Fruit fly (Drosophila melanogaster): ENCODE measurements around the gene CG13901.

CG13901 gene

DNA sequence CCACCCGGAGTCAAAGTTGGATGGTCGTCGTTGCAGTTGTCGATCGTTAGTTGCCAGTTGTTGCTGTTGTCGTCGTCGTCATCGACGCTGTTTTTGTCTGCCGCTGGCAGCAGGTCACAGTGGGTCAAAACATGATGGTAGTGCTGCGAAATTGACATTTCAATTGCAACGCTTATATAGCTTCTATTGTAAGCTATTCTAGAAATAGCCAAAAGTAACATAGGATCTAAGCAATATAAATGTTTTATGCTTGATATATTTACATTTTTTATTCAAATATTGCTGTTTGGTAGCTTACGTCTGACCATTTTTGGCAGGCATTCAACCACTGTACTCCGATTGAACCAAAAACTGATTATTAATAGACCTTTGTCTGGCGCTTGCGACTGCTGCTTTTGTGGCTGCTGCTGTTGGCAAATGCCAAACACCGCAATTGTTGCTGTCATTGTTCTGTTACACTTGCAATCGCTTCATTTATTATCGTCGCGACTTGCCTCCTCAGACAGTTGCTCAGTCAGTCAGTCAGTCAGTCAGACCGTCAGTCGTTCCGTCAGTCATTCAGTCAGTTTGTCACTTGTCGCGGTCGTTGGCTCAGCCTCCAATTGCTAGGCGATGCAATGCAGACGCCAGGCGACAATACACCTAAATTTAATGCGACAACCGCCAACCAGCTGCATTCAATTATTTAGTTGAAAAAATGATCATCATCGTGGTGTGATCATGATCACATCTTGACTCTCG lies 46.2 kb downstream of the CG13901 start (continued):
- TF ChIP-seq CG16813 (GFP tag; IDR thresholded peaks at IDR 0.05; ENCODE audit: partially characterized antibody) (peak; percentile 53; the same call in 1 of the 3 replicates), Lim3 (GFP tag; IDR thresholded peaks at IDR 0.05) (no peak), otp (GFP tag; IDR thresholded peaks at IDR 0.05) (0 out of 3 replicates have a peak, but pooled peaks have one; percentile 23), sima (GFP tag; optimal IDR thresholded peaks at IDR 0.05) (no peak), CG30020 (tag; optimal IDR thresholded peaks at IDR 0.05) (no peak), CG5180 (GFP tag; optimal IDR thresholded peaks at IDR 0.05) (peak; percentile 38), CG6254 (GFP tag; optimal IDR thresholded peaks at IDR 0.05) (peak; percentile 52), Nf-YB (GFP tag; optimal IDR thresholded peaks at IDR 0.05) (peak; percentile 4), dm (GFP tag; optimal IDR thresholded peaks at IDR 0.05) (peak; percentile 7), pho (GFP tag; optimal IDR thresholded peaks at IDR 0.05) (no peak), CG4707 (GFP tag; optimal IDR thresholded peaks at IDR 0.05) (peak; percentile 54), CG7928 (GFP tag; optimal IDR thresholded peaks at IDR 0.05) (no peak), CG10274 (GFP tag; optimal IDR thresholded peaks at IDR 0.05) (no peak), CG11696 (GFP tag; IDR thresholded peaks at IDR 0.05) (no peak), MBD-R2 (GFP tag; IDR thresholded peaks at IDR 0.05) (peak; percentile 36), CG8281 (tag; optimal IDR thresholded peaks at IDR 0.05) (peak; percentile 95), ATbp (GFP tag; optimal IDR thresholded peaks at IDR 0.05) (peak; percentile 75), CG11456 (GFP tag; IDR thresholded peaks at IDR 0.05) (no peak), dan (GFP tag; IDR thresholded peaks at IDR 0.05) (no peak), chn (GFP tag; optimal IDR thresholded peaks at IDR 0.05) (peak; percentile 58), sr (GFP tag; IDR thresholded peaks at IDR 0.05) (no peak), h (optimal IDR thresholded peaks at IDR 0.05) (no peak), Spps (tag; optimal IDR thresholded peaks at IDR 0.05) (peak; percentile 35), CG8089 (GFP tag; optimal IDR thresholded peaks at IDR 0.05) (no peak), CG10147 (GFP tag; optimal IDR thresholded peaks at IDR 0.05) (no peak), CG8290 (GFP tag; optimal IDR thresholded peaks at IDR 0.05) (peak; percentile 25), CG8290 (tag; optimal IDR thresholded peaks at IDR 0.05) (no peak), Ada2b (GFP tag; IDR thresholded peaks at IDR 0.05) (peak; percentile 41), croc (GFP tag; conservative IDR thresholded peaks at IDR 0.05) (peak; percentile 57), hb (GFP tag; IDR thresholded peaks at IDR 0.05; ENCODE audit: partially characterized antibody) (peak; percentile 73; the same call in 2 of the 3 replicates), B-H1 (GFP tag; IDR thresholded peaks at IDR 0.05) (peak; percentile 31; the same call in 1 of the 3 replicates), CG6689 (GFP tag; IDR thresholded peaks at IDR 0.05) (peak; percentile 69), CG13424 (tag; optimal IDR thresholded peaks at IDR 0.05) (peak; percentile 67), gsb (GFP tag; IDR thresholded peaks at IDR 0.05) (no peak), CG10366 (GFP tag; IDR thresholded peaks at IDR 0.05) (peak; percentile 35), grn (GFP tag; optimal IDR thresholded peaks at IDR 0.05) (no peak), az2 (GFP tag; optimal IDR thresholded peaks at IDR 0.05) (peak; percentile 61), kni (GFP tag; optimal IDR thresholded peaks at IDR 0.05) (peak; percentile 17), nau (GFP tag; optimal IDR thresholded peaks at IDR 0.05) (peak; percentile 52), bsh (GFP tag; optimal IDR thresholded peaks at IDR 0.05) (peak; percentile 49 to 80), HLH54F (GFP tag; optimal IDR thresholded peaks at IDR 0.05) (no peak), MESR4 (GFP tag; optimal IDR thresholded peaks at IDR 0.05) (no peak), CG18764 (GFP tag; optimal IDR thresholded peaks at IDR 0.05) (no peak), Neu2 (GFP tag; optimal IDR thresholded peaks at IDR 0.05; ENCODE audit: borderline replicate concordance) (no peak), CG32772 (GFP tag; IDR thresholded peaks at IDR 0.05) (no peak), Abd-B (GFP tag; optimal IDR thresholded peaks at IDR 0.05) (no peak), gcm2 (GFP tag; optimal IDR thresholded peaks at IDR 0.05) (peak; percentile 1), knrl (GFP tag; IDR thresholded peaks at IDR 0.05; ENCODE audit: partially characterized antibody) (peak; percentile 67), br (optimal IDR thresholded peaks at IDR 0.05) (no peak), Sry-β (GFP tag; optimal IDR thresholded peaks at IDR 0.05) (peak; percentile 15)

Data from whole organism, embryonic.